Worm (Caenorhabditis elegans): ENCODE results near the gene fipr-5.

DNA sequence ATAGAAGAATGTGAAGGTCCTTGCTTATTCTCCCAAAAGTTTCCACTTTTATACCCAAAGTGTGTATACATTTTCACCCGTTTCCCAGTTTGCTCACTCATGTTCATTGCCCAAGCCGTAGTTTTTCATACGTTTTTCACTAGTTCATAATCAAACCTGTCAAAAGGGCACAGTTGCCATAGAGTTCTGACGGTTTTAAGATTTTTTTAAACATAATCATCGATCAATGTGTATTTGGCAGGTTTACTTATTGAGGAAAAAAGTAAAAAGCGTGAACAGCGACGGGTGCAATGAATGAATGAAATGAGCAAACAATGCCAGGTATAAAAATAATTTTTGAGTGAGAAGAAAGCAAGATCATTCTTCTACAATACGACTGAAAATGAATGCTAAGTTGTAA is at the start of gene fipr-5, which contains the start of gene fipr-9:
- TF ChIP-seq aly-1 (tag; optimal IDR thresholded peaks at IDR 0.05): no peak
- no peak for TF ChIP-seq ama-1 (optimal IDR thresholded peaks at IDR 0.05)
- no peak for TF ChIP-seq ets-7 (tag; optimal IDR thresholded peaks at IDR 0.05)
- no peak for TF ChIP-seq pes-1 (GFP tag; IDR thresholded peaks at IDR 0.05)
- no peak for TF ChIP-seq tbx-37 (GFP tag; conservative IDR thresholded peaks at IDR 0.05)
- no peak for TF ChIP-seq sea-1 (GFP tag; conservative IDR thresholded peaks at IDR 0.05)
